Worm (Caenorhabditis elegans): ENCODE measurements around the gene idpp-4.

idpp-4 gene

ce11 chrII:10321410-10321809, at the start of gene idpp-4:
Gene idpp-4 (plus strand): TSS chrII:10321460.
- TF ChIP-seq unc-62 (GFP tag; optimal IDR thresholded peaks at IDR 0.05 in 1 of 2), result peak in 1 of 2 experiments; percentile 93
- TF ChIP-seq unc-62 (tag; optimal IDR thresholded peaks at IDR 0.05), result no peak
- no peak for TF ChIP-seq nhr-11 (tag; optimal IDR thresholded peaks at IDR 0.05)
- no peak for TF ChIP-seq R02D3.7 (tag; optimal IDR thresholded peaks at IDR 0.05)

DNA sequence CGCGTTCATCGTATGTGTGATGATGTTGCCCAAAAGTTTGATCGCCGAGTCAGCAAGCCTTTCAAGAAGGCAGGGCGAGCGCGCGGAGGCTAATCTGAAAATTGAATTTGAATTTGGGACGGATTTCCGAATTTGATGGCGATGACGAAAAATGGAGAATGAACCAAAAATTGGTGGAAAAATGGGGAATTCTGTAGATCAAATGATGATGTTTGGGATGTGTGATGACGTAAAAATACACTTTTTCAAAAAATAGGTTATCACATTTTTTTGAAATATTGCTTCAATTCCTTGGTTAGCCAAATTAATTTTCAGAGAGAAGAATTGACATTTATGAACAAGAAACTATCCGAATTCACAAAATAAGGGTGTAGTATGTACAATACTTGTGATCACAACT, 41.7 kb upstream of the idpp-4 start, which contains the start of gene ZK971.1:
Gene ZK971.1 (minus strand): TSS at position 101 of the 400 bp plus-strand sequence.
- TF ChIP-seq ceh-82 (tag; optimal IDR thresholded peaks at IDR 0.05) (no peak), lir-3 (tag; optimal IDR thresholded peaks at IDR 0.05) (no peak), zip-2 (tag; optimal IDR thresholded peaks at IDR 0.05) (no peak), ces-1 (GFP tag; optimal IDR thresholded peaks at IDR 0.05) (no peak), lin-39 (tag; optimal IDR thresholded peaks at IDR 0.05) (no peak), egl-43 (GFP tag; IDR thresholded peaks at IDR 0.05) (no peak), arid-1 (GFP tag; conservative IDR thresholded peaks at IDR 0.05) (no peak), dmd-6 (GFP tag; IDR thresholded peaks at IDR 0.05) (no peak), ztf-7 (tag; optimal IDR thresholded peaks at IDR 0.05) (no peak), ceh-28 (tag; optimal IDR thresholded peaks at IDR 0.05) (no peak), unc-130 (GFP tag; optimal IDR thresholded peaks at IDR 0.05) (no peak)

ce11 chrII:10281674-10282073, 39.6 kb upstream of the idpp-4 start:
- TF ChIP-seq T26A8.4 (GFP tag; IDR thresholded peaks at IDR 0.05) (no peak), ceh-44 (GFP tag; IDR thresholded peaks at IDR 0.05) (no peak), Y5F2A.4 (GFP tag; optimal IDR thresholded peaks at IDR 0.05) (no peak), zip-11 (GFP tag; IDR thresholded peaks at IDR 0.05) (no peak), Y75B8A.6 (GFP tag; IDR thresholded peaks at IDR 0.05) (no peak), vab-7 (GFP tag; IDR thresholded peaks at IDR 0.05) (no peak), tag-97 (GFP tag; IDR thresholded peaks at IDR 0.05) (no peak), cey-2 (tag; optimal IDR thresholded peaks at IDR 0.05; ENCODE audit: borderline replicate concordance, insufficient read depth) (no peak), pqm-1 (tag; optimal IDR thresholded peaks at IDR 0.05) (peak; percentile 27), spr-3 (GFP tag; optimal IDR thresholded peaks at IDR 0.05) (no peak), lin-13 (GFP tag; optimal IDR thresholded peaks at IDR 0.05) (no peak), snpc-4 (tag; optimal IDR thresholded peaks at IDR 0.05) (no peak), mdl-1 (tag; optimal IDR thresholded peaks at IDR 0.05) (peak in 1 of 2 experiments; percentile 2), set-16 (GFP tag; IDR thresholded peaks at IDR 0.05) (no peak), daf-19 (GFP tag; conservative IDR thresholded peaks at IDR 0.05) (no peak), dmd-9 (GFP tag; IDR thresholded peaks at IDR 0.05) (no peak), mdt-29 (GFP tag; IDR thresholded peaks at IDR 0.05) (no peak), nhr-28 (tag; optimal IDR thresholded peaks at IDR 0.05) (no peak), pha-4 (GFP tag; IDR thresholded peaks at IDR 0.05) (no peak), pha-4 (tag; optimal IDR thresholded peaks at IDR 0.05) (no peak), snpc-1.2 (GFP tag; IDR thresholded peaks at IDR 0.05) (no peak), dve-1 (tag; optimal IDR thresholded peaks at IDR 0.05; ENCODE audit: insufficient read depth) (peak; percentile 17), lim-7 (GFP tag; IDR thresholded peaks at IDR 0.05) (no peak)

ce11 chrII:10283145-10283544, 38.1 kb upstream of the idpp-4 start:
- peak; percentile 69 for TF ChIP-seq aha-1 (tag)
- TF ChIP-seq mep-1 (tag; optimal IDR thresholded peaks at IDR 0.05), result no peak

Measured in whole organism, L4 larva.